Fruit fly (Drosophila melanogaster): ENCODE data around the gene CG6693.
A peak's percentile ranks its signal among the peaks of the same experiment; 100 is the strongest.

DNA sequence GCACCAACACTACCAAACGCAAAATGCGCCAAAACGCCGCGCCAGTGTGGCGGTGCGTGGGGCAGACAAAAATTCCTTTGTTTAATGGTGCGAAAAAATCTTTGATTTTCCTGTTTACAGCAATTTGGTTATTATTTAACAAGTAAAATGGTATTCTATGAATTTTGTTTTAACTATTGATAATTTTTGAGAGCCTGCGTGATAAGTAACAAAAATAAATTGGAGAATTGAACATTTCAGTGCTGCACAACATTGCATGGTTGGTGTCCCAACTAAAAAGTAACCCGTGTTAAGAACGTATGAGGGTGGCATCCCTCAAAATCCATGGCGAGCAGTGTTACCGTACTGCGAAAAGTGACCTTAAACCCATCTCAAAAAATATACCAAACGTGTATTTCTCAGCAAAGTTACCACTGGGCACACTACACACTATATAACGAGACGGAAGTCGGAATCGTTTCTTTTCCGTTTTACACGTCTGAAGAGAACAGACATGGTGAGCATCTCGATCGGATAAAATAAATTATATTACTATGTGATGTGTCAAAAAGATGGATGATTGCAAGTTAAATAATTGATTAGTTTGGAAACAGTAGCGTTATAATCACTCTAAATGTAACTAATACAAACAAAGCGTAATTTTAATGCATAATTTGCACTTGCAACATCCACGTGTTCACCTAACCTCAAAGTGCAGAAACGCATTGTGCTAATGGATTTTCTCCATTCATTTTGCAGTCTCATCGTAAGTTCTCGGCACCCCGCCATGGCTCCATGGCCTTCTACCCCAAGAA lies at the start of gene CG6693, which contains the start of gene RpL3:
- TF ChIP-seq Gug (GFP tag; IDR thresholded peaks at IDR 0.05) (no peak), CG16779 (tag; optimal IDR thresholded peaks at IDR 0.05) (peak; percentile 78), cyc (GFP tag; optimal IDR thresholded peaks at IDR 0.05) (peak; percentile 41), CG9139 (GFP tag; optimal IDR thresholded peaks at IDR 0.05) (peak; percentile 75), salr (GFP tag; optimal IDR thresholded peaks at IDR 0.05) (peak in 1 of 2 experiments; percentile 50), Eip93F (GFP tag; optimal IDR thresholded peaks at IDR 0.05) (no peak)
